Worm (Caenorhabditis elegans): ENCODE data around the gene F28B1.9.

DNA sequence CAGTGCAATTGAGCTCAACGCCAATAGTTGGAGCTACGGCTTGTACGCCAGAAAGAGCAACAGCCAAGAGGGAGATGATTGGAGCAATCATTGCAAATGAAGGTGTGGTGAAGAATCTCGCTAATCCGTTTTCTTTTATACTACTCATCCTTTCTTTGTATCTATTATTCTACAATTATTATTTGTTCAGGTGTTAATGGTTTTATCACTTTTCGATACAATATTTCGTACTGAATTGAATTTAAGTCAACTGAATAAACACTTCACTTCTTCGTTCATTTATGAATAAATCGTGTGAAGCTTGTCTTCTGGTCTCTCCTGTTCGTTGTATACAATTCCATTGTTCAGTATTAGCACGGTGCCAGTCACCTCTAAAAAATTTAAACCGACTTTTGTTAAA lies 46.6 kb downstream of the F28B1.9 start, which contains the start of gene ZK218.11:
- TF ChIP-seq ama-1 (optimal IDR thresholded peaks at IDR 0.05) (no peak), pes-1 (GFP tag; IDR thresholded peaks at IDR 0.05) (no peak), sea-1 (GFP tag; conservative IDR thresholded peaks at IDR 0.05) (no peak), hmbx-1 (tag; optimal IDR thresholded peaks at IDR 0.05) (no peak)
